Fruit fly (Drosophila melanogaster): ENCODE data around the gene CG4053.

The CG4053 gene

DNA sequence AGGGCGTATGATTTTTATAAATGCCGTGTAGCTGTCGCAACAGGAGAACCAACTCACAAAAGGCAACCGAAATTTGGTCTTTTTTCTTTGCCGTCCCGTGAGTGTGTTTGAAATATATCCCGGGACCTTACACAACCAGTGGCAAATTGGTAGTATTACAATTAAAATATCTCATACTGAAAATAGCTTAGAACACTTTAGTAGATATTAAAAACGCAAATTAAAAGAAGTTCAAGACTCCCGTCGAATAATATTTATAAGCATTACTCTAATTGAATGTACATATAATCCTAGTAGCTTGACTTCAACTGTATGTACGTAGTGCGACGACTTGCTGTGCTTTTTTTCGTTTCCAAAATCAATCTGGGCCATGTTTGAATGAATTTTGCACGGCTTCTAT, 46.1 kb upstream of the CG4053 start (continued):
- TF ChIP-seq phol (tag; optimal IDR thresholded peaks at IDR 0.05) (no peak), lab (GFP tag; optimal IDR thresholded peaks at IDR 0.05) (peak; percentile 61), Stat92E (GFP tag; optimal IDR thresholded peaks at IDR 0.05) (no peak), CG3281 (GFP tag; optimal IDR thresholded peaks at IDR 0.05) (peak; percentile 8), NfI (GFP tag; optimal IDR thresholded peaks at IDR 0.05) (no peak), CG6654 (GFP tag; optimal IDR thresholded peaks at IDR 0.05) (no peak), Mrtf (GFP tag; IDR thresholded peaks at IDR 0.05) (no peak)

DNA sequence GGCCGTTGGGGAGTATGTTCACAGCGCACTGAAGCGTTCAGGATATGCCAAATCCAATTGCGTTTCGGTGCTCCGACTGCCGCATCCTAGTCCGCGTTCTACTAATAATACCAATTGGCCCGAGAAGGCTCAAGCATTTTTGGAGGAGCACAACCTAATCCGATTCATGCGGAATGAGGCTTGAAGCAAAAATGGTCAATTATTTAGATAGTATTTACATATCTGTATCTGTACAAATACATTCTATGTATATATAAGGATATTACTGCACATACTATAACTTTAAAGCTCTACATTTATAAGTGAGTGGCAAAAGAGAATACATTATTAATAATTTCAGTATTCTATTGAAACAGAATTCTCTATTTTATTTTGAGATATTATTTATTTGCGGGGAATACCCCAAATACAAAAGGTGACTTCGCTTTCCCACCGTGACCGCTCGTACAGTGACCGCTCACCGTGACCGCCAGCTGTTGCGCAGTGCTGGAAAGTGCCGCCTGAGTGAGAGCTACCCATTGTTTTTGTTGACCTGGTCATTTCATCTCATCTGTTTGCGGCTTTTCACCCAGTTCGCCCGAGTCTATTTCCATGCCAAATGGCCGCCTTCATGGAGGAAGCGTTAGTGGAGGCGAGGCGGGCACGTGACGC, 19.5 kb upstream of the CG4053 start, which contains the start of gene CG5292:
CG5292 (plus strand) TSS at position 486 of the 651 bp plus-strand sequence.
- TF ChIP-seq CG13775 (GFP tag; optimal IDR thresholded peaks at IDR 0.05) (peak; percentile 37), Hr3 (GFP tag; optimal IDR thresholded peaks at IDR 0.05) (peak; percentile 46), Deaf1 (tag; optimal IDR thresholded peaks at IDR 0.05) (no peak), E2f1 (GFP tag; IDR thresholded peaks at IDR 0.05) (peak; percentile 54; the same call in 1 of the 2 replicates), CG6791 (GFP tag; IDR thresholded peaks at IDR 0.05; ENCODE audit: partially characterized antibody) (peak; percentile 77; the same call in 2 of the 3 replicates), CG2875 (GFP tag; optimal IDR thresholded peaks at IDR 0.05) (peak; percentile 45), lola (GFP tag; optimal IDR thresholded peaks at IDR 0.05) (no peak), lov (optimal IDR thresholded peaks at IDR 0.05) (no peak), lov (GFP tag; IDR thresholded peaks at IDR 0.05) (0 out of 3 replicates have a peak, but pooled peaks have one; percentile 42), HLH3B (GFP tag; IDR thresholded peaks at IDR 0.05) (peak; percentile 51), HHEX (GFP tag; optimal IDR thresholded peaks at IDR 0.05) (peak; percentile 29), ttk (GFP tag; IDR thresholded peaks at IDR 0.05) (peak; percentile 35), CG15479 (GFP tag; optimal IDR thresholded peaks at IDR 0.05) (no peak), ftz-f1 (GFP tag; optimal IDR thresholded peaks at IDR 0.05) (peak; percentile 68), Mad (GFP tag; optimal IDR thresholded peaks at IDR 0.05) (peak; percentile 31), sd (tag; optimal IDR thresholded peaks at IDR 0.05) (no peak), tgo (GFP tag; IDR thresholded peaks at IDR 0.05) (peak; percentile 52; the same call in 2 of the 3 replicates), vfl (GFP tag; optimal IDR thresholded peaks at IDR 0.05) (peak; percentile 16), Dad (GFP tag; optimal IDR thresholded peaks at IDR 0.05) (peak; percentile 19), CG10654 (GFP tag; optimal IDR thresholded peaks at IDR 0.05) (no peak), sc (optimal IDR thresholded peaks at IDR 0.05) (no peak), sc (GFP tag; optimal IDR thresholded peaks at IDR 0.05) (no peak), CG11723 (GFP tag; optimal IDR thresholded peaks at IDR 0.05) (no peak), CG15514 (GFP tag; optimal IDR thresholded peaks at IDR 0.05) (peak; percentile 37), Dref (GFP tag; IDR thresholded peaks at IDR 0.05) (0 out of 2 replicates have a peak, but pooled peaks have one; percentile 36), nmo (GFP tag; optimal IDR thresholded peaks at IDR 0.05) (peak; percentile 56), Antp (GFP tag; optimal IDR thresholded peaks at IDR 0.05) (peak; percentile 35), wdn (GFP tag; IDR thresholded peaks at IDR 0.05) (no peak), ab (GFP tag; optimal IDR thresholded peaks at IDR 0.05) (no peak), sisA (GFP tag; IDR thresholded peaks at IDR 0.05) (peak; percentile 23; the same call in 1 of the 2 replicates), Gsc (GFP tag; IDR thresholded peaks at IDR 0.05) (no peak), Atf3 (GFP tag; optimal IDR thresholded peaks at IDR 0.05) (no peak), mld (GFP tag; IDR thresholded peaks at IDR 0.05; ENCODE audit: partially characterized antibody) (peak; percentile 56; the same call in 1 of the 3 replicates), Dll (GFP tag; IDR thresholded peaks at IDR 0.05; ENCODE audit: partially characterized antibody) (peak; percentile 59; the same call in 2 of the 4 replicates), CG43689 (GFP tag; IDR thresholded peaks at IDR 0.05) (no peak), Lhr (GFP tag; optimal IDR thresholded peaks at IDR 0.05) (peak; percentile 7), CG16815 (GFP tag; optimal IDR thresholded peaks at IDR 0.05) (peak; percentile 8), CG32532 (GFP tag; IDR thresholded peaks at IDR 0.05) (peak; percentile 80), yki (optimal IDR thresholded peaks at IDR 0.05) (no peak), ems (GFP tag; optimal IDR thresholded peaks at IDR 0.05) (peak; percentile 54), CG34376 (GFP tag; optimal IDR thresholded peaks at IDR 0.05) (peak; percentile 23)

Data from whole organism, embryonic.